Fruit fly (Drosophila melanogaster) Kc167 (cell line): ENCODE measurements around the gene alpha-Cat.

Experiments
- Myc ChIP-seq: fragments of >200 bp; optimal IDR thresholded peaks from 2 replicates; lab custom pipeline; 2017; ENCODE audit warnings: missing external identifiers
- Sin3A ChIP-seq: fragments of >200 bp; optimal IDR thresholded peaks from 2 replicates; lab custom pipeline; 2018; ENCODE audit warnings: missing external identifiers
- h ChIP-seq: fragments of >200 bp; optimal IDR thresholded peaks from 3 replicates; lab custom pipeline; 2018; ENCODE audit warnings: missing external identifiers
- insv ChIP-seq: fragments of >200 bp; optimal IDR thresholded peaks from 3 replicates; lab custom pipeline; 2018; ENCODE audit warnings: missing external identifiers
- psq ChIP-seq: fragments of >200 bp; optimal IDR thresholded peaks from 2 replicates; lab custom pipeline; 2017; ENCODE audit warnings: missing external identifiers
- ttk ChIP-seq: sonication (Bioruptor generic); optimal IDR thresholded peaks from 2 replicates; lab custom pipeline; 2017; ENCODE audit warnings: missing external identifiers

alpha-Cat gene

DNA sequence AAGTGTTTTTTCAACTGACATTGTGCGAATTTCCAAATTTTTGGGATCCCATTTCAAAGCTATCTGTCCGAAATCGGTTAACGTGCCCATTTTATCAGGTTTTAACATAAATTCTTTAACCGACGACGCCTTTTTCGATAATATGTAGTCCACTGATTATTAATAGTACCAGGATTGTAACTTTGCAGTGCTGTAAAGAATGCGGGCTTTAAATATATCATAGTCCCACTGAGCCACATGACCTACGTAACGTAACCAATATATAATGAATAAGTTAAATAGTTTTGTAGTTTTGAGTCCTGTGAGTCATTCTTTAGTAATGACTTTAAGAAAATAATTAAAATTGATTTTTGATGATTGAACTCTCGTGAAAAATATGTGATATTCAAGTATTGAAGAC, at the start of gene alpha-Cat:
TSS of gene alpha-Cat (minus strand) at position 162 of the 400 bp plus-strand sequence.
- no peak for TF ChIP-seq psq
- TF ChIP-seq insv (lab: Kevin White, UChicago): no peak
- no peak for TF ChIP-seq Myc (lab: Kevin White, UChicago)
- no peak for TF ChIP-seq Sin3A (lab: Kevin White, UChicago)
- no peak for TF ChIP-seq ttk
- no peak for TF ChIP-seq h (lab: Kevin White, UChicago)

DNA sequence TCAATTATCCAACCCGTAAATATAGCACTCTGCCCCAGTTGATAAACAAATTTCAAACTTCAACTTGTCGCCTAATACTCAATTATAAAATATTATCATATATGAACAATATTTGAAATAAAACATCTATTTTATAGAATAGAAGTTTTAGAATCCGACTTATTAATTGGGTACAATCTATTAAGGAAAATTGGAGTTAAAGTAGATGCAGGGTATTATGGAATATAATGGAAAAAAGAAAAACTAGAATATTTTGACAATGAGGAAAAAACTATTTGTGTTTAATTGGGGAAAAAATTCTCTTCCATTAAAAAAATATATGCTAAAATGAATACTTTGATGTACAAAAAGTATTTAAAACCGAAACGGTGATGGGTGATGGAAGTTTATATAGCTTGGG, 8.8 kb upstream of the alpha-Cat start:
- TF ChIP-seq Sin3A (lab: Kevin White, UChicago) (no peak), Myc (lab: Kevin White, UChicago) (no peak), insv (lab: Kevin White, UChicago) (no peak), psq (no peak), h (lab: Kevin White, UChicago) (no peak), ttk (no peak)

DNA sequence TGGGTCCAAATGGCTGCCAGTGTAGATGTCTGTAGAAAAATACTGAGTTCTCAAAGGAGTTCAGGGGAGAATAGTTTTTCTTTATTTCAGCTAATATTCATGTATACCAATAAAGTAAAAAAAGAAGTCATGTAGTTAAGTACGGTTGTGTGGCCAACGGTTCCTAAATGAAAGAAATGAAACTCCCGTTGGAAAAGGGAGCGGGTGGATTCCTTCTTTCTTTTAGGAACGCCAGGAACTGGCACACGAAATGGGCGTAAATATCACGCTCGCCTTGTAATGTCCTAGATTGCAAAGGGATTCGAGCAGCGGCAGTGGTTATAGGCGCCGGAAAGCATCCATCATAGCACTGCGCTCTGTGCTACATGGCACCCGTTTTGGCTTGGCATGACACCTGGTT, 5.5 kb upstream of the alpha-Cat start:
- no peak for TF ChIP-seq Myc (lab: Kevin White, UChicago)
- TF ChIP-seq h (lab: Kevin White, UChicago): no peak
- TF ChIP-seq ttk: no peak
- no peak for TF ChIP-seq psq

DNA sequence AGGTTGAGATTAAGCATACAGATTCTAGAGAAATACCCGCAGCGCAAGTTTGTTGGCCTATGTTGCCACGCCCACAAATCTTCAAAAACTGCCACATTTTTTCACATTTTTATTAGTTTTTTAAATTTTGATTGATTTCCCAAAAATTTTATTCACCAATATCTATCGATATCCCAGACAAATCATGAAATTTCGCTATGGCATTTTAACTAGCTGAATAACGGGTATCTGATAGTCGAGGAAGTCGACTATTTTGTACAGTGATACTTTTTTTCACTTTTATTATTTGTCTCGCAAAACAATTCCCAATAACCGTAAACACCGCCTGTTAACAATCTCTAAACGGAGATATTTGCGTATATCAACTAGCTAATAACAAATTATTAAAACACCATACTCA, 2.2 kb upstream of the alpha-Cat start:
- TF ChIP-seq h (lab: Kevin White, UChicago): no peak
- no peak for TF ChIP-seq psq

DNA sequence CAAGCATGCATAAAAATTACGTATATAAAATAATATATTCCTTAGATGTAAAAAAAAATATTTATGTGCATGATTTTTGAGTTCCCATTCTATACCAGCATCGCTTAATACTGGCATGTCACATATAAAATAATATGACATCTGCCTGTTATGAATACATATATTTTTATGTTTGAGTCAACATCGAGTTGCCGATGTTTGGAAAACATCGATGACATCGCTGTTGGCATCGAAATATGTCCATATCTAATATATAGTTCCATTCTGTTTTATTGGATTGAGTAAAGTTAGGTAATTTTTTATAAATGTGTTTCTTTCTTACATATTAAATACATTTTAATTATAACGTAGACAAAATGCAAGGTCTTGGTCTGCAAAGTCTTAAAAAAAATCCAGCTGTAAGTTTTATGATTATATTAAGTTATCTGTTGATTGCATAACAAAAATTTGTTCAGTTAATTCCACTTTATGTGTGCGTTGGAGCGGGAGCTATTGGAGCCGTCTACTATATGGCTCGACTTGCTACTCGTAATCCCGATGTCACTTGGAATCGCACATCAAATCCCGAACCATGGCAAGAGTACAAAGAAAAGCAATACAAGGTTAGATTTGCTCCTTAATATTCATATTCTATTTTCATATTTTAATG, 1.3 kb upstream of the alpha-Cat start, which contains the start of gene ND-MLRQ:
TSS of gene ND-MLRQ (plus strand) at position 248 of the 649 bp plus-strand sequence.
- TF ChIP-seq Sin3A (lab: Kevin White, UChicago): no peak
- TF ChIP-seq h (lab: Kevin White, UChicago): no peak
- TF ChIP-seq psq: no peak
- TF ChIP-seq Myc (lab: Kevin White, UChicago): no peak
- no peak for TF ChIP-seq insv (lab: Kevin White, UChicago)

DNA sequence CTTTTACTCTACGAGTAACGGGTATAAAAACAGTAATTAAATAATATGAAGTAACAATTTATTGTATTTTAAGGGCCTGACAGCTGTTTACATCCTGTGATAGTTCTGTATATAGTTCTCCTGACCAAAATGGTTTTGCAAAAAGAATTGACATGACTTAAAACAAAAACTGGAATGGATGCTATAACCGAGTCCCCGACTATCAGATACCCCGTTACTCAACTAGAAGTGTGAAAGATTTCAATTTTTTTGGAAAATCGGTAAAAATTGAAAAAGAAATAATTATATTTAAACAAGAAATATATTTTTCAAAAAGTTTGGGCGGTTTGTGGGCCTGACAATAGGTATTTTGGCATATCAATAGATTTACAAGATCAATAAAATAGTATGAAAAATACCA, 1.3 kb downstream of the alpha-Cat start:
- TF ChIP-seq Sin3A (lab: Kevin White, UChicago) (no peak), h (lab: Kevin White, UChicago) (no peak), insv (lab: Kevin White, UChicago) (no peak)

DNA sequence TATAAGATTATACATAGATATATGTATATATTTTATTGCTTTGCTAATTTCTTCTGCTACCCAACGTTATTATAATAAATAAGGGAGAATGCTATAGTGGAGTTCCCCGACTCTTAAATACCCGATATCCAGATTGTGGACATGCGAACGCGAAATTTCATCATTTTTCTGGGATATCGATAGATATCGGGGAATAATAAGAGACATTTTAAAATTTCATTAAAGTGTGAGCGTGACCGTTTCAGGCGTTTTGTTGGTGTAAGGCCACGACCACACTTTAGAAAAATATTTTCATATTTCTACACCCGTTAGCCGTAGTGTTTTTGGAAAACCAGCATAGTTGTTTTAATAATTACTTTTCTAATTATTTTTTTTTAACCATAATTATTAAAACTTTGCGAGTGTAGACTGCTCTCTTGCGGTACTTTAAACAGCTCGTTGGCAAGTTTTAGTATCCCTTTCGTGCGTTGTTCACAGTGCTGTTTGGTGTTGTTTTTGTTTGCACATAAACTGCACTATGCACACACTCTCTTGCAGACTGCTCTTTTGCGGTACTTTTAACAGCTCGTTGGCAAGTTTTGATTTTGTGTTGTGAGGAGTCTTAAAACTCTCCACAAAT, 58.8 kb downstream of the alpha-Cat start:
- TF ChIP-seq insv (lab: Kevin White, UChicago) (no peak), Sin3A (lab: Kevin White, UChicago) (no peak), psq (no peak), ttk (no peak), h (lab: Kevin White, UChicago) (no peak), Myc (lab: Kevin White, UChicago) (no peak)

DNA sequence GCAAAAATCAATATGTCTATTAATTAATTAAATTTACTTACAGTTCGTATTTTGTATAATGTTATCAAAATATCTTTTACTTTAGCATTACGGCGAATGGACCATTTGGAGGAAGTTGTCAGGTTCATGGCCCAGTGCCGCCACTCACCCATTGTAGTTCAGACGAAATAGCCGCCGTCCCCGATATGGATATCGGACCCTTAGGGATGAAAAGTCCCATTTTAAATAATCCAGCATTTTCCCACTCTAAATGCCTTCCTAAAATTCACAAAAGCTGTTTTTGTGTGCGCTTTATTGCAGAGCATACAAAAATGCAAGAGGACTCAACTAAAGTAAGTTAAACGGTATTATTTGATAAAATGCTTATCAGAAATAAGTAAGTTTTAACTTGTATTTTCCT, 59.8 kb downstream of the alpha-Cat start:
- TF ChIP-seq ttk (no peak), insv (lab: Kevin White, UChicago) (no peak), Myc (lab: Kevin White, UChicago) (no peak), h (lab: Kevin White, UChicago) (no peak), Sin3A (lab: Kevin White, UChicago) (no peak), psq (no peak)
